Fruit fly (Drosophila melanogaster) S2 (cell line): ENCODE measurements around the gene CG32428.
"Not testable (repeated sequence)": the region's sequence is repeated elsewhere in the genome, so short reads cannot be mapped to it uniquely, and the experiment has no call there.

Source experiments
- CG8478 ChIP-seq: fragments of >200 bp; optimal IDR thresholded peaks from 2 replicates; lab custom pipeline; 2018
- CTCF ChIP-seq, 2 experiments: fragments of >200 bp; optimal IDR thresholded peaks; 2 replicates each; lab custom pipeline; 2018

Gene CG32428

DNA sequence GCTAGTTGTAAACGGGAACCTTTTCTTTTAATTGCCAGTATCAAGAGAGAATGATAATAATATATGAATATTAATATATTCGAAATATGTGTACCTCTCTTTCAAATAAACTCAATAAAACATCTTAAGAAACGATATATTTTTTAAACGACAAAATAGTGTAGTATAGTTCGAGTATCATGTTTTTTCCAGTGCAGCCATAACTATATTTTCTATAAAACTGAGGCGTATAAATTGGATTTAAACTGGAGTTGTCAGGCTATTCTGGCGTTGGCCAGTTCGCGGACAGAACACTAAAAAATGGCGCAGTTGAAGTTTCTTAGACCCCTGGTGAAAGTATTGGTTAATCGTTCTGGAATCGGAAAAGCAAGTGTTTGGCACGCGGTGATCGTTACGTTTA is 30.4 kb upstream of the CG32428 start, which contains the start of gene CG17637:
TSS of gene CG17637 (plus strand) at position 301 of the 400 bp plus-strand sequence.
- not testable (repeated sequence) for TF ChIP-seq CTCF (optimal IDR thresholded peaks at IDR 0.05; lab: Kevin White, UChicago); CG8478

DNA sequence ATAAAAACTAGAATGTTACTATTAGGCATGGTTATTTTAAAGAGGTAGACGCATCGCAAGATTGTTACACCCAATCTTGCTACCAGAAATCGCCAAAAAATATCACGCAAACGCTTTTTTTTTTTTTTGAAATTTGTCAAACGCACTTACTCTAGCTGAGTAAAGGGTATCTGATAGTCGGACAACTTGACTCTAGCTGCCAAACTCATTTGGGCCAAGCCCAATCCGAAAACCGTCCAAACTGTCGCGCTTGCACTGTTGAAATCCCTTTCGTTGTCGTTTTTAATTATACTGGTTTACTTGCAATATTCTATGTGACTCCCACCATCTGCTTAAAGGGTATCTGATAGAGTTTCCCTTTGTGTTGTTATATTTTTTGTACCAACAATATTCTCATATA is 29.7 kb upstream of the CG32428 start:
- TF ChIP-seq CTCF (optimal IDR thresholded peaks at IDR 0.05; lab: Kevin White, UChicago) (no peak), CG8478 (no peak)

DNA sequence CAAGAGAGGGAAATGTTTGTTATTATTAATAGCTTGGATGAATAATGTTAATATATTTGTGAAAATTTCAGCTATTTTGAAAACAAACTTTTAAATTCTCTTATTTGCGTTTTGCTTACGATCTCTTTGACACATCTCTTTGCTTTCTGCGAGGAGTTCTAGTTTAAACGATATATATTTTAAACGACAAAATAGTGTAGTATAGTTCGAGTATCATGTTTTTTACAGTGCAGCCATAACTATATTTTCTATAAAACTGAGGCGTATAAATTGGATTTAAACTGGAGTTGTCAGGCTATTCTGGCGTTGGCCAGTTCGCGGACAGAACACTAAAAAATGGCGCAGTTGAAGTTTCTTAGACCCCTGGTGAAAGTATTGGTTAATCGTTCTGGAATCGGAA is 26.0 kb upstream of the CG32428 start, which contains the start of gene CG18281:
TSS of gene CG18281 (plus strand) at position 301 of the 400 bp plus-strand sequence.
- TF ChIP-seq CG8478; CTCF (optimal IDR thresholded peaks at IDR 0.05; lab: Kevin White, UChicago): not testable (repeated sequence)

DNA sequence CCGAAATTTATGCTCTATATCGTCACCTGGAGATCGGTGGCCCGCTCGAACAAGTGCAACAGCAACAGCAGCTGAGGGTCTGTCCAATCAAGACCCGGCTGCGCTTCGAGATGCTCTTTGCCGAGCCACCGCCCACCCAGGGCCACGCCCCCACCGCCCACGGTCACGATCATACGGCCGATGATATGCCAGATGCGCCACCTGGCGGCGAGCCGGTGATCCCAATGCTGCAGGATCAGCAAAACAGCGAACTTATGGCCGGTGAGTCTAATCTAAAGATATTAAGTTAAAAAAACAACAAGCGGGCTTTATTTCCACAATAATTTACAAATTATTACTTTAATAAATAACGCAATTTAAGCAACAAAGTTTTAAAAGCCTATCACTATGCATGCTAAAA is 24.7 kb upstream of the CG32428 start:
- TF ChIP-seq CG8478 (no peak), CTCF (optimal IDR thresholded peaks at IDR 0.05; lab: Kevin White, UChicago) (peak; percentile 81 to 84)

DNA sequence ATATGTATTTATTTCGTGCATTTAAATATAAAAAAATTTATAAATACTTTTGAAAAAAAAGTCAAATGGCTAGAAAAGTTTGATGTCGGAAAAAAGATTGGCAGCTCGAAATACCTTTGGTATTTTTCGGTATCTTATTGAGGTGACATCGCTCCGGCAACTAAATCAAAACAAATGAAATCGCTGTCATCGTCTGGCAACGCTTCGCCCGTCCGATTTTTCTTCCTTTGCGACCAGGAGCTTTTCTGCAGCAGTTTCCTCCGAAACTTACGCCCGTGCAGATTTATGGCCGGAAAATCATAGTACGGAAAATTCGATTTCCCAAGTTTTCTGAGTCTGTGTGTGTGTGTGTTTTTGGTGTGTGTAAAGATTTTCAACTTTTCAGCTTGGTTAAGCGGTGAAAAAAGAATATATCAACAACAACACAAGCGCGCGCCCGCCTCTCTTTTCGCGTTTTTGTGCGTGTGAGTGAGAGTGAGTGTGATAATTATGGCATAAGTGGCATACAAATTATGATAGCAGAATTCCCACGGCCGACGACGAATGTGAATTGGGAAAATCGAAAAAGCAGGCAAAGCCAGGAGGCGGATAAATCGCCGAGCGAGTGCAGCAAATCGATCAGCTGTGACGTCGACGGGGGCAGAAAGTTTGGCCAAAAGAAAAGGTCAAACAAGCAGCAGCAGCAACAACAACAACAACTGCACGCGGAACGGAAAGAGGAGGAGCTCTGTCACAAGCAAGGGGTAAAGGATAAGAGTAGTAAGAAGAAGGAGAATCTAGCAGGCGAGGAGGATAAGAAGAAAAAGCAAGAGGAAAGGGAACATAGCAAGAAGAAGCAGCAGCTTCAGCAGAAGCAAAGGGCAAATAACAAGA is 23.8 kb upstream of the CG32428 start, which contains the start of gene CG32425:
TSS of gene CG32425 (plus strand) at position 200 of the 873 bp plus-strand sequence.
- TF ChIP-seq CTCF (optimal IDR thresholded peaks at IDR 0.05; lab: Kevin White, UChicago) (peak; percentile 14 to 39), CG8478 (no peak)

DNA sequence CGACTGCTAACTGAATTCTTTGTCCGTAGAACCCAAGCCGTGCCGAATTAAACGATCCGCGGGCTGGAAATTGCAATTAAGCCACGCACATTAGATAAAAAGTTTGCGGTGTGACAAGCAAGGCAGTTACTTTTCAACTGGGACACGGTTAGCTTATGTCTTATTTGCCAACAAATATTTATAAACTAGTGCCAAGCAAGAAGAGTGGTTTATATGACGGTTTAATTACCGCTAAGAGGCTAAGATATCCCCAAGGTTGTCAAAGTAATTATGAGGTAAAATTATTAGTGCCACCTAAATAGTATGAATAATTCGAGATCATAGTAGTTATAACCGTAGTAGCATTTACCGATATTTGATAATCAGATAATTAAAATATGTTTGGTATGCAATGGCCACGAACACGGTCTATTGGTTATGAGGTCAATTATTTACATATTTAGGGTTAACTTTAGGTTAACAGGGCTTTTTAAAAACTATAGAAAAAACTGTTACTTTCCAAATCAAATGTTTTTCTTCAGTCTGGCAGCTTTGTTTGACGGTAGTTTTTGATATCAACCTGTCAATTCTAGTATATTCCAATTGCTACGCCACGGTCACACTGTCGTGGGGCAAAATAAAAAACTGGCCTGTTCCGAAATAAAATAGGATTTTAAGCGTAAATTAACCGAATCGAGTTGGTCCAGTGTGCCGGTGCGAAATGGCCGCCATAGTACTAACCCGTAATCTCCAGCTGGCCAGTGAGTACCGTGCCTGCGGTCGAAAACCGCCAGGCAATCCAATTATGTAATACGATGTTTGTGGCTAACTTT is 21.5 kb upstream of the CG32428 start, which contains the start of gene ZnT77C:
TSS of gene ZnT77C (minus strand) at position 142 of the 812 bp plus-strand sequence.
- TF ChIP-seq CTCF (optimal IDR thresholded peaks at IDR 0.05; lab: Kevin White, UChicago) (peak in 1 of 2 experiments; percentile 27), CG8478 (no peak)

DNA sequence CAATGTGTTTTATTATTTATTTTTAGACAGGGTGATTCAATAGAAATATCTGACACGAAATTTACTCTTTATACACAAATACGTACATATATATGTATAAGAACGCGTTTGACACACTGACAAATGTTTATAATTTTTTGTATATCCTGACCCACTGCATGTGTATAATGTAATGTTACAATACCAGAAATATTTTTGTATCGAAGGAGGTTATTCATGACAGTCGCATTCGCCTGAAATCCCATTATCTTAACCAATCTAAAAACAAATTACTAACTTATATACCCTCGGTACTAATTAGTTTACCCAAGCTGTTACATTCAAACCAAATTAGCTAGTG is 20.7 kb upstream of the CG32428 start:
- no peak for TF ChIP-seq CG8478
- TF ChIP-seq CTCF (optimal IDR thresholded peaks at IDR 0.05; lab: Kevin White, UChicago): no peak

DNA sequence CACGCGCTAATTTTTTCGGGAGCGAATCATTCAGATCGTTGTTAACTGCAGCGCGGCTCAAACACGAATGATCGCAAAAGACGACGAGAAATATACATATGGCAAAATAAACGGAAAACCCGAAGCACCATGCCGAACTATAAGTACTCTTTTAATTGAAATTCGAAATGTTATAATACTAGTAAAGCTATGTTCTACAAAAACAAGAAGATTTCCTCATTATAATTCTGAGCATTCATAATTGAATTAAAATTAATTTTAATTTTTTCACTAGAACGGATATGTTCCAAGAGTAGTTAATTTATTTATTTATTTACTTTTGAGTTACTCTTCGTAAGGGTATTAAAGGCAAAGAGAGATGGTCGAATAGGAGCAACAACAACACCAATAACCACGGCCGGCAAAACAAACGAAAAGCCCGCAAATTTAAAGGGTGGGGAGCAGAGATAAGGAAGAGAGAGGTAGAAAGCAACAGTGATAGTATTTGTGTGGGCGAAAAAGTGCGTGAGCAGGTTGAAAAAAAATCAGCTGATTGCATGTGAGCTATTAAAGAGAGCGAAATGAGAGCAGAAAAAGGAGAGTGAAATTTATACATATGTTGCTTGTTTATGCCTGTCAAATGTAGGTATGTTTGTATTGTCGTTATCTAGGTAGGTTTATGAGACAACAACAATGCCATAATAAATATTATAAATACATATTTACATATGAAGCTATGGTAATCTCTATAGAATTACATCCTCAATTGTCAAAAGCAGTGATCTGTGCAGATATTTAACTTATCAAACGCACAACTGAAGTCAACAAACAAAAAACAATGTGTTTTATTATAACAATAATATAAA is 20.1 kb upstream of the CG32428 start:
- TF ChIP-seq CG8478: no peak
- no peak for TF ChIP-seq CTCF (optimal IDR thresholded peaks at IDR 0.05; lab: Kevin White, UChicago)

DNA sequence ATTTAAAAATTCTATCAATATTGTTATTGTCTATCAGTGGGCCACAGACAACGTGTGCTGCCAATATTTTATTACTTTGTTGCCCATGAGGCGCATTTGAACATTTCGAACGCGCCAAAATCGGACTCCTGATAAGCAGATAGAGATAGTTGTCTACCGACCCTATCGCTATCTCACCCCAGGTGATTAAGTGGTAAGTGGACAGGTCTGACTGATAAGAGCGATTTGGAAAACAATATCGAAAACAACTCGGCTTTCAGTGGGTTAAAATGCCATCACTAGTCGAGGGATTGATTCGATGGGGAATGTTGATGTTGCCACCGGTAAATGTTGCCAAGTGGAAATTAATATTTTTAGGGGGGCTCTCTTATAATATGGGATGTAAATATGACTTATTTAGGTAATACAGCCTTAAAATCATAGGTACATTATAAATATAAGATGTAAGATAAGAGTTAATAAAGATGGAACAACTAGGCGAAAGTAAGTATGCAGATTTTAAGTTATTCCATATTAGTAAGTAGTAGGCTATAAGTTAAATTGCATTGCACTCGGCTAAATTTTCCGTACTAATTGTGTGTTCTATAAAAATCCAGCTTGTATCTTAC is 18.1 kb upstream of the CG32428 start, which contains the start of gene ND-39:
TSS of gene ND-39 (plus strand) at position 558 of the 608 bp plus-strand sequence.
- no peak for TF ChIP-seq CG8478
- TF ChIP-seq CTCF (optimal IDR thresholded peaks at IDR 0.05; lab: Kevin White, UChicago): no peak

DNA sequence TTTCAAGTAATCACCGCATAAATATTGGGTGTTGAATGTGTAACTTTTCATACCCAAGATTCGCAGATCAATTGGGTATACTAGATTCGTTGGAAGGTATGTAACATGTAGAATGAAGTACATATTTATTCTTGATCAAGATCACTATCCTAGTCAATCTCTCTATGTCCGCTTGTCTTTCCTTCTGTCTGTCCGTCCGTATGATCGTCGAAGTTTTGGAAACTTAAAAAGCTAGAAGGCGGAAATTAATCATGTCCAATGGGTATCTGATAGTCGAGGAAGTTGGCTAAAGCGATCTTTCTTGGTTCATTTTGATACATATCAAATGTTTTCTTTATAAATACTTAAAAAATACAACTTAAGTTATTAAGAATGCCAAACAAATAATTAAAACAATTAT is 14.1 kb upstream of the CG32428 start:
- no peak for TF ChIP-seq CG8478
- TF ChIP-seq CTCF (optimal IDR thresholded peaks at IDR 0.05; lab: Kevin White, UChicago): no peak

DNA sequence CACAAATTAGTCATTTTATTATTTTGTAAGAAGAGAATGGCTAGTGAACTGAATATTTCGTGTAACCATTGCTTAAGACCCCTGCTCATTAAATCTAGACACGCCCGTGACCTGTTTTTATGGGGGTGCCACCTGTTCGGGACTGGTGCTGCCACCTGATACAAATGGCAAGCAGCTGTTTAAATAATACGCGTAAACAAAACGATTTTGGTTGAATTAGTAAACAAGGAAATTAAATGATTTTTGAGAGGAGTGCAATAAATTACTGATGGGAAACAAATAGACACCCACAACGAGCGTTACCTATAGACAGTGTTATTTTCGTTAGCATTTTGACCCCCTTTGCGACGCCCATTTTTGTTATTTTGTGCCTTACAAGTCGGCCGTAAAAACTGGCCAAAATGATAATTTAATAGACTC is 1.3 kb upstream of the CG32428 start:
- TF ChIP-seq CG8478 (no peak), CTCF (optimal IDR thresholded peaks at IDR 0.05; lab: Kevin White, UChicago) (no peak)

DNA sequence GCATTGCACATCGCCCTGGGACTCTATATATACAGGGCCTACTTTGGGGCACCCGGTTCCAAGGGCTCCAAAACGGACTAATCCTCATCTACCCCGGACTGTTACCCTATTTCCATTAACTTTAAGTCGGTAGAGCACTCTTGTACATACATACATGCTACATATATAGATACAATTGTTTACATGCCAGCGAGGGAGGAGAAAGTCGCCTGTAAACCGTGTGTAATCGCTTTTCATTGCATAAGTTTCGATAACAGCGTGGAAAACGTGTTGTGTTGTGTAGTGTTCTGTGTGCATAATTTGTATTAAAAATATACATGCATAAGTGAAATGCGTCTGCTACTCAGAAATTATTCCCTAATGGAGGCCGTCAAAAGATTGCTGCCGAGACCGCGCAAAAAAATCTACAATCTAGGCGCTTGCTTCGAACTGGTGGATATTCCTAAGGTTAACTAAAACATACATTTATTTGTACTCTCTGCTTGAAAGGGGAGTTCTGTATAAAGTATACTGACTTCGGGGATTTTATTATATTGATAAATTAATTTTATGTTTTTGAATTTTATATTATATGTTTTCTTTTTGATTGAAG is 770 bp upstream of the CG32428 start, which contains the start of gene isoQC:
TSS of gene isoQC (plus strand) at position 270 of the 592 bp plus-strand sequence.
- TF ChIP-seq CTCF (optimal IDR thresholded peaks at IDR 0.05; lab: Kevin White, UChicago): no peak
- TF ChIP-seq CG8478: no peak

DNA sequence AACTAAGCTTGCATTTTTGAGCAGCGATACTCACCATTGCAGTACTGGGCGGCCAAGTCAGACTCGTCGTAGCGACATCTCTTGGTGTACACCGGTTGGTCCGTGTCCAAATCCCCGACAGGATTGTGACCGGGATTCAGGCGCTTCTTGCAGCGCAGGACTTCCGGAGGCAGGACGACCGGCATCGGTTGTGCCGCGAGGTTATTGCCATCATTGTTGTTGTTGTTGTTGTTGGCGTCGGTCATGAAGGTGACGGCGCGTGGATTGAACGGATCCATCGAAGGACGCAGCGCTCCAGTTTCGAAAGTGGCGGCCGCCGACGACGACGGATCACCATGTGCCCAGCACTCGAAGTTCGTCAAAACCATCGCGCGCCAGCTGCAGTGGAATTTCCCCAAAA is 916 bp downstream of the CG32428 start:
- TF ChIP-seq CG8478: no peak
- TF ChIP-seq CTCF (optimal IDR thresholded peaks at IDR 0.05; lab: Kevin White, UChicago): no peak
